Fruit fly (Drosophila melanogaster) whole organism, embryonic: Measurements from ENCODE around the gene IntS14.

ENCODE experiments used
- Aef1 ChIP-seq: fragments of 200-800 bp; sonication (Bioruptor generic); IDR thresholded peaks from 3 replicates; pipeline ENCODE4 v1.3.6; 2022; ENCODE audit warnings: missing biosample characterization, missing genetic modification characterization
- Asciz ChIP-seq: fragments of 200-800 bp; sonication (Bioruptor generic); optimal IDR thresholded peaks from 2 replicates; lab custom pipeline; 2017; ENCODE audit warnings: missing biosample characterization, mild to moderate bottlenecking, missing genetic modification characterization, missing genetic modification reagents
- CG1024 ChIP-seq: fragments of 200-800 bp; sonication (Bioruptor generic); IDR thresholded peaks from 2 replicates; pipeline ENCODE4 v1.3.6; 2022; ENCODE audit warnings: missing biosample characterization, missing genetic modification characterization
- CG10979 ChIP-seq: fragments of 200-800 bp; sonication (Bioruptor generic); optimal IDR thresholded peaks from 2 replicates; lab custom pipeline; 2018; ENCODE audit warnings: missing biosample characterization, mild to moderate bottlenecking, missing genetic modification characterization, moderate library complexity
- CG11247 ChIP-seq: fragments of 200-800 bp; sonication (Bioruptor generic); IDR thresholded peaks from 2 replicates; pipeline ENCODE4 v1.3.6; 2022; ENCODE audit warnings: missing biosample characterization, missing genetic modification characterization
- CG12155 ChIP-seq: fragments of 200-800 bp; sonication (Bioruptor generic); optimal IDR thresholded peaks from 3 replicates; lab custom pipeline; 2016; ENCODE audit warnings: missing biosample characterization, missing genetic modification characterization
- CG12391 ChIP-seq: fragments of 200-800 bp; sonication (Bioruptor generic); optimal IDR thresholded peaks from 3 replicates; lab custom pipeline; 2018; ENCODE audit warnings: missing biosample characterization, mild to moderate bottlenecking, missing genetic modification characterization, moderate library complexity
- CG13424 ChIP-seq: fragments of 200-800 bp; sonication (Bioruptor generic); optimal IDR thresholded peaks from 2 replicates; lab custom pipeline; 2019; ENCODE audit warnings: missing biosample characterization, mild to moderate bottlenecking, missing genetic modification characterization, moderate library complexity
- CG14014 ChIP-seq: fragments of 200-800 bp; sonication (Bioruptor generic); IDR thresholded peaks from 2 replicates; pipeline ENCODE4 v1.3.6; 2022; ENCODE audit warnings: missing biosample characterization, missing genetic modification characterization
- CG14710 ChIP-seq: fragments of 200-800 bp; sonication (Bioruptor generic); optimal IDR thresholded peaks from 3 replicates; lab custom pipeline; 2019; ENCODE audit warnings: missing biosample characterization, mild to moderate bottlenecking, missing genetic modification characterization, moderate library complexity
- CG15269 ChIP-seq: fragments of 200-800 bp; sonication (Bioruptor generic); optimal IDR thresholded peaks from 2 replicates; lab custom pipeline; 2018; ENCODE audit warnings: missing biosample characterization, mild to moderate bottlenecking, missing genetic modification characterization, moderate library complexity
- CG1529 ChIP-seq: fragments of 200-800 bp; sonication (Bioruptor generic); optimal IDR thresholded peaks from 3 replicates; lab custom pipeline; 2018; ENCODE audit warnings: missing biosample characterization, missing genetic modification characterization
- CG15601 ChIP-seq: fragments of 200-800 bp; sonication (Bioruptor generic); optimal IDR thresholded peaks from 3 replicates; lab custom pipeline; 2019; ENCODE audit warnings: missing biosample characterization, mild to moderate bottlenecking, missing genetic modification characterization, moderate library complexity
- CG1603 ChIP-seq: fragments of 200-800 bp; sonication (Bioruptor generic); optimal IDR thresholded peaks from 2 replicates; lab custom pipeline; 2019; ENCODE audit warnings: missing biosample characterization, mild to moderate bottlenecking, missing genetic modification characterization, moderate library complexity
- CG18011 ChIP-seq: fragments of 200-800 bp; sonication (Bioruptor generic); optimal IDR thresholded peaks from 2 replicates; lab custom pipeline; 2017; ENCODE audit warnings: missing biosample characterization, missing genetic modification characterization, mild to moderate bottlenecking, moderate library complexity, missing genotype
- CG2889 ChIP-seq: fragments of 200-800 bp; sonication (Bioruptor generic); IDR thresholded peaks from 3 replicates; pipeline ENCODE4 v1.3.6; 2022; ENCODE audit warnings: missing biosample characterization, missing genetic modification characterization
- CG32532 ChIP-seq: fragments of 200-800 bp; sonication (Bioruptor generic); IDR thresholded peaks from 2 replicates; pipeline ENCODE4 v1.3.6; 2022; ENCODE audit warnings: missing biosample characterization, missing genetic modification characterization
- CG4424 ChIP-seq: fragments of 200-800 bp; sonication (Bioruptor generic); optimal IDR thresholded peaks from 3 replicates; lab custom pipeline; 2016; ENCODE audit warnings: missing biosample characterization, missing genetic modification characterization
- CG8290 ChIP-seq, 3 experiments: fragments of 200-800 bp; sonication (Bioruptor generic); optimal IDR thresholded peaks; 2 replicates each; lab custom pipeline; 2016 to 2019; ENCODE audit warnings: missing biosample characterization in 3 of 3, missing genetic modification characterization in 3 of 3, mild to moderate bottlenecking in 2 of 3, moderate library complexity in 1 of 3
- CG9727 ChIP-seq: fragments of 200-800 bp; sonication (Bioruptor generic); optimal IDR thresholded peaks from 3 replicates; lab custom pipeline; 2017; ENCODE audit warnings: missing biosample characterization, mild to moderate bottlenecking, missing genetic modification characterization
- CG9817 ChIP-seq: fragments of 200-800 bp; sonication (Bioruptor generic); optimal IDR thresholded peaks from 2 replicates; lab custom pipeline; 2018; ENCODE audit warnings: missing biosample characterization, mild to moderate bottlenecking, missing genetic modification characterization, moderate library complexity
- D19B ChIP-seq: fragments of 200-800 bp; sonication (Bioruptor generic); optimal IDR thresholded peaks from 2 replicates; lab custom pipeline; 2017; ENCODE audit warnings: missing biosample characterization, mild to moderate bottlenecking, missing genetic modification characterization
- E2f2 ChIP-seq: fragments of 200-800 bp; sonication (Bioruptor generic); IDR thresholded peaks from 2 replicates; pipeline ENCODE4 v1.3.6; 2022; ENCODE audit warnings: missing biosample characterization, missing genetic modification characterization
- Fer3 ChIP-seq: fragments of 200-800 bp; sonication (Bioruptor generic); optimal IDR thresholded peaks from 2 replicates; lab custom pipeline; 2018; ENCODE audit warnings: missing biosample characterization, mild to moderate bottlenecking, missing genetic modification characterization, moderate library complexity
- H15 ChIP-seq: fragments of 200-800 bp; sonication (Bioruptor generic); IDR thresholded peaks from 3 replicates; pipeline ENCODE4 v1.3.6; 2022; ENCODE audit warnings: missing biosample characterization, missing genetic modification characterization
- HHEX ChIP-seq: fragments of 200-800 bp; sonication (Bioruptor generic); optimal IDR thresholded peaks from 3 replicates; lab custom pipeline; 2017; ENCODE audit warnings: missing biosample characterization, mild to moderate bottlenecking, missing genetic modification characterization, missing genetic modification reagents
- HmgD ChIP-seq: fragments of 200-800 bp; sonication (Bioruptor generic); optimal IDR thresholded peaks from 3 replicates; lab custom pipeline; 2016; ENCODE audit warnings: missing biosample characterization, missing genetic modification characterization
- Hmr ChIP-seq: fragments of 200-800 bp; sonication (Bioruptor generic); optimal IDR thresholded peaks from 3 replicates; lab custom pipeline; 2017; ENCODE audit warnings: mild to moderate bottlenecking, missing biosample characterization, missing genetic modification reagents, missing genetic modification characterization
- MBD-R2 ChIP-seq: fragments of 200-800 bp; sonication (Bioruptor generic); IDR thresholded peaks from 2 replicates; pipeline ENCODE4 v1.3.6; 2022; ENCODE audit warnings: missing biosample characterization, missing genetic modification characterization
- Meics ChIP-seq: fragments of 200-800 bp; sonication (Bioruptor generic); optimal IDR thresholded peaks from 2 replicates; lab custom pipeline; 2017; ENCODE audit warnings: missing biosample characterization, mild to moderate bottlenecking, missing genetic modification characterization
- Mrtf ChIP-seq: fragments of 200-800 bp; sonication (Bioruptor generic); IDR thresholded peaks from 3 replicates; pipeline ENCODE4 v1.3.6; 2022; ENCODE audit warnings: missing biosample characterization, missing genetic modification characterization
- NC2α ChIP-seq: fragments of 200-800 bp; sonication (Bioruptor generic); optimal IDR thresholded peaks from 2 replicates; lab custom pipeline; 2016; ENCODE audit warnings: missing biosample characterization, missing genetic modification characterization
- PHDP ChIP-seq: fragments of 200-800 bp; sonication (Bioruptor generic); optimal IDR thresholded peaks from 3 replicates; lab custom pipeline; 2018; ENCODE audit warnings: missing biosample characterization, mild to moderate bottlenecking, missing genetic modification characterization, moderate library complexity
- Ssrp ChIP-seq: fragments of 200-800 bp; sonication (Bioruptor generic); optimal IDR thresholded peaks from 2 replicates; lab custom pipeline; 2018; ENCODE audit warnings: missing biosample characterization, mild to moderate bottlenecking, missing genetic modification characterization, moderate library complexity
- Stat92E ChIP-seq, 3 experiments: fragments of >200 bp in 2 of 3; fragments of 200-800 bp in 1 of 3; sonication (Bioruptor generic) in 1 of 3; optimal IDR thresholded peaks; 2 replicates each; lab custom pipeline; 2017 to 2019; ENCODE audit warnings: missing biosample characterization in 3 of 3, missing genetic modification characterization in 3 of 3, mild to moderate bottlenecking in 1 of 3, moderate library complexity in 1 of 3
- bsh ChIP-seq, 2 experiments: fragments of 200-800 bp; sonication (Bioruptor generic); optimal IDR thresholded peaks; 2 replicates each; lab custom pipeline; 2017 to 2018; ENCODE audit warnings: mild to moderate bottlenecking in 2 of 2, missing biosample characterization in 2 of 2, missing genetic modification characterization in 2 of 2, moderate library complexity in 1 of 2
- crc ChIP-seq: fragments of 200-800 bp; sonication (Bioruptor generic); optimal IDR thresholded peaks from 2 replicates; lab custom pipeline; 2016; ENCODE audit warnings: missing biosample characterization, missing genetic modification characterization
- dmrt11E ChIP-seq: fragments of 200-800 bp; sonication (Bioruptor generic); optimal IDR thresholded peaks from 3 replicates; lab custom pipeline; 2018; ENCODE audit warnings: missing biosample characterization, mild to moderate bottlenecking, missing genetic modification characterization, moderate library complexity
- dysf ChIP-seq: fragments of 200-800 bp; sonication (Bioruptor generic); IDR thresholded peaks from 3 replicates; pipeline ENCODE4 v1.3.6; 2022; ENCODE audit warnings: missing biosample characterization, missing genetic modification characterization
- eve ChIP-seq, 2 experiments: fragments of >200 bp; optimal IDR thresholded peaks; 2 replicates each; lab custom pipeline; 2017; ENCODE audit warnings: missing biosample characterization in 2 of 2, missing genetic modification characterization in 2 of 2
- fd96Cb ChIP-seq: fragments of 200-800 bp; sonication (Bioruptor generic); optimal IDR thresholded peaks from 2 replicates; lab custom pipeline; 2018; ENCODE audit warnings: missing biosample characterization, mild to moderate bottlenecking, missing genetic modification characterization, moderate library complexity
- gem ChIP-seq: fragments of 200-800 bp; sonication (Bioruptor generic); optimal IDR thresholded peaks from 2 replicates; lab custom pipeline; 2019; ENCODE audit warnings: missing biosample characterization, mild to moderate bottlenecking, missing genetic modification characterization, moderate library complexity
- gsb-n ChIP-seq: fragments of 200-800 bp; sonication (Bioruptor generic); optimal IDR thresholded peaks from 3 replicates; lab custom pipeline; 2018; ENCODE audit warnings: missing biosample characterization, mild to moderate bottlenecking, missing genetic modification characterization
- org-1 ChIP-seq: fragments of 200-800 bp; sonication (Bioruptor generic); optimal IDR thresholded peaks from 2 replicates; lab custom pipeline; 2017; ENCODE audit warnings: missing biosample characterization, missing genetic modification characterization
- phol ChIP-seq: fragments of 200-800 bp; sonication (Bioruptor generic); optimal IDR thresholded peaks from 3 replicates; lab custom pipeline; 2018; ENCODE audit warnings: missing biosample characterization, mild to moderate bottlenecking, missing genetic modification characterization, moderate library complexity
- pnt ChIP-seq: fragments of 200-800 bp; sonication (Bioruptor generic); optimal IDR thresholded peaks from 3 replicates; lab custom pipeline; 2016; ENCODE audit warnings: missing biosample characterization, missing genetic modification characterization
- stwl ChIP-seq: fragments of 200-800 bp; sonication (Bioruptor generic); optimal IDR thresholded peaks from 3 replicates; lab custom pipeline; 2018; ENCODE audit warnings: missing biosample characterization, mild to moderate bottlenecking, missing genetic modification characterization, moderate library complexity
- tap ChIP-seq: fragments of 200-800 bp; optimal IDR thresholded peaks from 3 replicates; lab custom pipeline; 2019; ENCODE audit warnings: missing biosample characterization, mild to moderate bottlenecking, missing genetic modification characterization, moderate library complexity
- wdn ChIP-seq: fragments of 200-800 bp; sonication (Bioruptor generic); IDR thresholded peaks from 2 replicates; pipeline ENCODE4 v1.3.6; 2022; ENCODE audit warnings: missing biosample characterization, missing genetic modification characterization

The IntS14 gene

dm6 chr2L:1214465-1214864, 50.2 kb downstream of the IntS14 start (continued):
- TF ChIP-seq CG2889 (GFP tag; lab: Robert Waterston, UW): 0 out of 3 replicates have a peak, but pooled peaks have one; percentile 44
- TF ChIP-seq CG15269: peak; percentile 50
- TF ChIP-seq Stat92E (GFP tag; optimal IDR thresholded peaks at IDR 0.05; lab: Kevin White, UChicago): no peak
- TF ChIP-seq CG11247 (GFP tag; lab: Robert Waterston, UW): peak; percentile 42; the same call in 1 of the 2 replicates
- peak in 1 of 2 experiments; percentile 63 for TF ChIP-seq bsh (GFP tag; optimal IDR thresholded peaks at IDR 0.05; lab: Kevin White, UChicago)
- TF ChIP-seq CG13424: peak; percentile 37
- TF ChIP-seq CG1529: peak; percentile 18
- TF ChIP-seq CG4424: peak; percentile 40
- peak; percentile 26; the same call in 1 of the 2 replicates for TF ChIP-seq CG32532 (GFP tag; lab: Robert Waterston, UW)
- TF ChIP-seq pnt (GFP tag; lab: Kevin White, UChicago): no peak
- TF ChIP-seq CG14710: peak; percentile 11
- TF ChIP-seq HHEX: peak; percentile 14
- no peak for TF ChIP-seq E2f2 (GFP tag; lab: Robert Waterston, UW)
- peak; percentile 48 for TF ChIP-seq PHDP (tag; lab: Kevin White, UChicago)
- TF ChIP-seq gsb-n (tag; lab: Kevin White, UChicago): peak; percentile 12
- peak; percentile 36 for TF ChIP-seq Fer3
- TF ChIP-seq CG12155 (GFP tag; lab: Kevin White, UChicago): peak; percentile 3
- TF ChIP-seq CG15601 (tag; lab: Kevin White, UChicago): no peak
- TF ChIP-seq phol (tag; lab: Kevin White, UChicago): peak; percentile 49
- TF ChIP-seq MBD-R2 (GFP tag; lab: Robert Waterston, UW): no peak; the same call in 1 of the 2 replicates
- TF ChIP-seq gem (tag; lab: Kevin White, UChicago): peak; percentile 66
- peak; percentile 51 for TF ChIP-seq fd96Cb (tag; lab: Kevin White, UChicago)
- TF ChIP-seq Meics (GFP tag; lab: Kevin White, UChicago): peak; percentile 48
- peak; percentile 34 for TF ChIP-seq dmrt11E
- TF ChIP-seq HmgD (GFP tag; lab: Kevin White, UChicago): no peak
- TF ChIP-seq Mrtf (GFP tag; lab: Robert Waterston, UW): peak; percentile 53; the same call in 1 of the 3 replicates
- TF ChIP-seq Aef1 (GFP tag; lab: Robert Waterston, UW): peak; percentile 49
- TF ChIP-seq NC2α (GFP tag; lab: Kevin White, UChicago): no peak
- peak; percentile 6 for TF ChIP-seq CG9727 (GFP tag; lab: Kevin White, UChicago)
- peak; percentile 57 for TF ChIP-seq CG1024 (GFP tag; lab: Robert Waterston, UW)
- peak; percentile 18 for TF ChIP-seq org-1 (GFP tag; lab: Kevin White, UChicago)
- TF ChIP-seq CG10979 (tag; lab: Kevin White, UChicago): peak; percentile 47
- TF ChIP-seq Asciz: no peak
- peak; percentile 54 for TF ChIP-seq CG1603 (tag; lab: Kevin White, UChicago)
- TF ChIP-seq CG8290 (GFP tag; optimal IDR thresholded peaks at IDR 0.05; lab: Kevin White, UChicago): no peak
- TF ChIP-seq CG8290 (tag; optimal IDR thresholded peaks at IDR 0.05; lab: Kevin White, UChicago): peak in 1 of 2 experiments; percentile 11
- 0 out of 2 replicates have a peak, but pooled peaks have one; percentile 25 for TF ChIP-seq wdn (GFP tag; lab: Robert Waterston, UW)
- TF ChIP-seq CG12391: peak; percentile 39
- TF ChIP-seq Hmr: peak; percentile 28
- no peak for TF ChIP-seq crc
- no peak for TF ChIP-seq eve (GFP tag; optimal IDR thresholded peaks at IDR 0.05; lab: Kevin White, UChicago)
- no peak for TF ChIP-seq H15
- peak; percentile 19 for TF ChIP-seq Ssrp (tag; lab: Kevin White, UChicago)
- no peak for TF ChIP-seq CG18011
- TF ChIP-seq stwl: no peak
- TF ChIP-seq D19B (GFP tag; lab: Kevin White, UChicago): no peak
- peak; percentile 12 for TF ChIP-seq CG9817 (tag; lab: Kevin White, UChicago)
- TF ChIP-seq CG14014 (GFP tag; lab: Robert Waterston, UW): 0 out of 2 replicates have a peak, but pooled peaks have one; percentile 13
- peak; percentile 20 for TF ChIP-seq tap (tag; lab: Kevin White, UChicago)
- TF ChIP-seq dysf: peak; percentile 63; the same call in 2 of the 3 replicates
